Worm (Caenorhabditis elegans) whole organism, L4 larva: Measurements from ENCODE around the gene C32H11.3.
A peak's percentile ranks its signal among the peaks of the same experiment; 100 is the strongest.

Experiments
- aly-2 ChIP-seq: sonication (generic microtip); optimal IDR thresholded peaks from 2 replicates; lab custom pipeline; 2018; ENCODE audit warnings: missing biosample characterization, missing genetic modification characterization
- ama-1 ChIP-seq: fragments of 150-350 bp; optimal IDR thresholded peaks from 2 replicates; lab custom pipeline; 2014; ENCODE audit warnings: inconsistent platforms, mixed read lengths
- ceh-82 ChIP-seq: sonication (generic microtip); optimal IDR thresholded peaks from 2 replicates; lab custom pipeline; 2017; ENCODE audit warnings: missing biosample characterization, missing genetic modification characterization
- dmd-8 ChIP-seq: fragments of 200-800 bp; sonication (Bioruptor generic); IDR thresholded peaks from 2 replicates; pipeline ENCODE4 v1.3.6; 2022; ENCODE audit warnings: missing genetic modification characterization, missing compliant biosample characterization
- dpl-1 ChIP-seq: fragments of 150-350 bp; optimal IDR thresholded peaks from 2 replicates; lab custom pipeline; 2014; ENCODE audit warnings: missing biosample characterization, missing genetic modification reagents, missing genetic modification characterization
- egl-27 ChIP-seq: sonication (generic microtip); optimal IDR thresholded peaks from 3 replicates; lab custom pipeline; 2017; ENCODE audit warnings: missing biosample characterization, missing genetic modification reagents, missing genetic modification characterization
- fkh-10 ChIP-seq: fragments of 150-350 bp; optimal IDR thresholded peaks from 2 replicates; lab custom pipeline; 2014; ENCODE audit warnings: missing biosample characterization, missing genetic modification reagents, missing genetic modification characterization
- fos-1 ChIP-seq: fragments of 150-350 bp; optimal IDR thresholded peaks from 2 replicates; lab custom pipeline; 2014; ENCODE audit warnings: missing biosample characterization, missing genetic modification characterization
- lsy-2 ChIP-seq, 2 experiments: fragments of 150-350 bp in 1 of 2; sonication (generic microtip) in 1 of 2; optimal IDR thresholded peaks; 2 replicates each; lab custom pipeline; 2014 to 2017; ENCODE audit warnings: missing biosample characterization in 2 of 2, missing genetic modification characterization in 2 of 2
- nhr-11 ChIP-seq: fragments of 150-350 bp; optimal IDR thresholded peaks from 2 replicates; lab custom pipeline; 2014; ENCODE audit warnings: missing biosample characterization, missing genetic modification characterization
- pqm-1 ChIP-seq: sonication (generic microtip); optimal IDR thresholded peaks from 2 replicates; lab custom pipeline; 2017; ENCODE audit warnings: missing biosample characterization, missing genetic modification characterization
- unc-39 ChIP-seq: sonication (generic microtip); optimal IDR thresholded peaks from 2 replicates; lab custom pipeline; 2017; ENCODE audit warnings: missing biosample characterization, missing genetic modification characterization
- zag-1 ChIP-seq: fragments of 150-350 bp; optimal IDR thresholded peaks from 2 replicates; lab custom pipeline; 2014; ENCODE audit warnings: missing biosample characterization, missing genetic modification characterization

- no peak for TF ChIP-seq ama-1 (lab: Kevin White, UChicago)
- no peak for TF ChIP-seq aly-2 (tag; lab: Kevin White, UChicago)
- no peak for TF ChIP-seq fkh-10 (GFP tag; lab: Kevin White, UChicago)
- no peak for TF ChIP-seq unc-39 (tag; lab: Kevin White, UChicago)
- no peak for TF ChIP-seq dmd-8 (GFP tag; lab: Robert Waterston, UW)
- no peak for TF ChIP-seq zag-1 (tag; lab: Kevin White, UChicago)
- no peak for TF ChIP-seq dpl-1 (GFP tag; lab: Kevin White, UChicago)
- peak; percentile 62 for TF ChIP-seq pqm-1
- TF ChIP-seq fos-1 (tag; lab: Kevin White, UChicago): no peak
- TF ChIP-seq egl-27 (tag; lab: Kevin White, UChicago): no peak
- no peak for TF ChIP-seq nhr-11 (tag; lab: Kevin White, UChicago)
- no peak for TF ChIP-seq ceh-82
- TF ChIP-seq lsy-2 (tag; optimal IDR thresholded peaks at IDR 0.05; lab: Kevin White, UChicago): no peak
Observed at ce11 chrIV:12891080-12891479, 27.3 kb upstream of the C32H11.3 start.
